Fruit fly (Drosophila melanogaster): ENCODE measurements around the gene Or33a.

- TF ChIP-seq Crg-1 (GFP tag; optimal IDR thresholded peaks at IDR 0.05) (no peak), tj (GFP tag; optimal IDR thresholded peaks at IDR 0.05) (no peak), CG14711 (tag; optimal IDR thresholded peaks at IDR 0.05) (no peak), bab1 (GFP tag; optimal IDR thresholded peaks at IDR 0.05) (no peak), CG7045 (GFP tag; optimal IDR thresholded peaks at IDR 0.05) (no peak), CG5204 (GFP tag; optimal IDR thresholded peaks at IDR 0.05) (no peak), ovo (GFP tag; optimal IDR thresholded peaks at IDR 0.05) (no peak)
Observed at dm6 chr2L:11904181-11904580, 30.1 kb upstream of the Or33a start.

Data from whole organism, adult.